Worm (Caenorhabditis elegans): Measurements from ENCODE around the gene frm-7.

DNA sequence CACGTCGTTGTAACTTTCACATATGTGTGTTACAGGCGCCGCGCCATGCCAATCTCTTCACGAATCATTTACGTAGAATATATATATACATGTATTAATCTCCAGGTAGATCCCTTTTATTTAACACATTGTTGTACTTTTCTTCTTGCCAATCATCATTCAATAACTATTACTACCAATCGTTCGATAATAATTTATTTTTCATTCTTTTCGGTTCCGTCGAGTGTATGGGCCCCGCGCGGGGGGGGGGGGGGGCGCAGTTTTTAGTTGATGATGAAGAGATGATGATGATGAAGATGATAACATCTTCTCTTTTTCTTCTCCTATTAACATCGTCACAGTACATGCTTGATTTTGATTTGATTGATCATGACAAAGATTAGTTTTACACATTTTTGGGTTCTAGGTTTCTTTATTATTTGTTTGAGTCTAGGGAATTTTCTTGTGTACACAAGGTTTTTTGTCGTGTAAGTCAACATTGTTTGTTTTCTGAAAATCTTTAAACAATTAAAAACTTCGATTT, 3.0 kb upstream of the frm-7 start:
- TF ChIP-seq lin-13 (GFP tag; optimal IDR thresholded peaks at IDR 0.05) (no peak), unc-86 (tag; optimal IDR thresholded peaks at IDR 0.05) (no peak), nhr-237 (tag; optimal IDR thresholded peaks at IDR 0.05) (no peak), fos-1 (tag; optimal IDR thresholded peaks at IDR 0.05) (no peak), ceh-90 (tag; optimal IDR thresholded peaks at IDR 0.05) (no peak), pqm-1 (tag; optimal IDR thresholded peaks at IDR 0.05) (no peak), alr-1 (tag; optimal IDR thresholded peaks at IDR 0.05; ENCODE audit: borderline replicate concordance) (no peak), hpl-2 (GFP tag; optimal IDR thresholded peaks at IDR 0.05) (no peak), unc-98 (GFP tag; IDR thresholded peaks at IDR 0.05) (no peak), sptf-1 (tag; optimal IDR thresholded peaks at IDR 0.05) (no peak), nhr-12 (tag; optimal IDR thresholded peaks at IDR 0.05) (no peak)

Measured in whole organism, L1 larva.